Worm (Caenorhabditis elegans): ENCODE measurements around the gene D2023.3.
A peak's percentile ranks its signal among the peaks of the same experiment; 100 is the strongest.

Gene D2023.3

ce11 chrV:11836073-11836472 lies 24.3 kb upstream of the D2023.3 start, which contains the start of gene R13H4.2:
TSS of gene R13H4.2 (plus strand) at chrV:11836391.
- peak; percentile 18 for TF ChIP-seq nhr-129 (tag; optimal IDR thresholded peaks at IDR 0.05)
- no peak for TF ChIP-seq elt-3 (tag; optimal IDR thresholded peaks at IDR 0.05)
- TF ChIP-seq dmd-4 (tag; optimal IDR thresholded peaks at IDR 0.05), result no peak
- TF ChIP-seq sma-9 (GFP tag; optimal IDR thresholded peaks at IDR 0.05), result peak; percentile 15
- no peak for TF ChIP-seq sma-9 (tag; optimal IDR thresholded peaks at IDR 0.05)
- peak; percentile 36 for TF ChIP-seq F13H6.1 (tag; optimal IDR thresholded peaks at IDR 0.05)
- TF ChIP-seq lin-13 (GFP tag; optimal IDR thresholded peaks at IDR 0.05), result no peak
- peak in 1 of 2 experiments; percentile 22 for TF ChIP-seq lsy-2 (tag; optimal IDR thresholded peaks at IDR 0.05)

DNA sequence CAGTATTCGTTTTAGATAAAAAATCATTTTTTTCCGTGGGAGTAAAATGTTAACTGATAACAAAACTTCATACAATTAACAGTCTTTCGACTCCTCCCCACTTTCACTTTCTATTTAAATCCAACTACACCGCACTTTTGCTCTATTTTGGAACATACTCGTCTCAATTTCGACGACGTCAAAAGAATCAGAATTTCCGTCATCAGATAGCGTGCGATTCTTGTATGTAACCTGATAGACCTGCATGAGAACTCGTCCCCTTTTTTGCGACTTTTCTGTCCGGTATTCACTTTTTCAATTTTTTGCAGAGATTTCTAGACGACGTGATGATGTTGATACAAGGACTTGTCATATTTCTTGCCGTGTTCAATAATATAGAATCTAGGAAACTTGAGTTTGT lies 21.5 kb upstream of the D2023.3 start, which contains the start of gene pho-8:
TSS of gene pho-8 (plus strand) at position 301 of the 400 bp plus-strand sequence.
- TF ChIP-seq nhr-6 (tag; optimal IDR thresholded peaks at IDR 0.05), result no peak
- no peak for TF ChIP-seq ZK546.5 (tag; optimal IDR thresholded peaks at IDR 0.05)
- no peak for TF ChIP-seq ztf-4 (tag; optimal IDR thresholded peaks at IDR 0.05)
- no peak for TF ChIP-seq nhr-25 (tag; optimal IDR thresholded peaks at IDR 0.05)
- TF ChIP-seq aly-2 (tag; optimal IDR thresholded peaks at IDR 0.05), result no peak
- TF ChIP-seq ceh-16 (tag; optimal IDR thresholded peaks at IDR 0.05), result no peak
- no peak for TF ChIP-seq ztf-11 (tag; optimal IDR thresholded peaks at IDR 0.05)
- TF ChIP-seq nhr-12 (tag; optimal IDR thresholded peaks at IDR 0.05), result no peak
- no peak for TF ChIP-seq blmp-1 (tag; optimal IDR thresholded peaks at IDR 0.05; ENCODE audit: insufficient read depth)
- TF ChIP-seq unc-62 (GFP tag; optimal IDR thresholded peaks at IDR 0.05), result no peak
- TF ChIP-seq nhr-21 (tag; optimal IDR thresholded peaks at IDR 0.05), result no peak
- TF ChIP-seq sma-9 (GFP tag; optimal IDR thresholded peaks at IDR 0.05), result no peak
- no peak for TF ChIP-seq sma-9 (tag; optimal IDR thresholded peaks at IDR 0.05)
- no peak for TF ChIP-seq nhr-129 (tag; optimal IDR thresholded peaks at IDR 0.05)
- TF ChIP-seq fos-1 (tag; optimal IDR thresholded peaks at IDR 0.05), result no peak
- TF ChIP-seq sma-3 (GFP tag; optimal IDR thresholded peaks at IDR 0.05), result no peak

DNA sequence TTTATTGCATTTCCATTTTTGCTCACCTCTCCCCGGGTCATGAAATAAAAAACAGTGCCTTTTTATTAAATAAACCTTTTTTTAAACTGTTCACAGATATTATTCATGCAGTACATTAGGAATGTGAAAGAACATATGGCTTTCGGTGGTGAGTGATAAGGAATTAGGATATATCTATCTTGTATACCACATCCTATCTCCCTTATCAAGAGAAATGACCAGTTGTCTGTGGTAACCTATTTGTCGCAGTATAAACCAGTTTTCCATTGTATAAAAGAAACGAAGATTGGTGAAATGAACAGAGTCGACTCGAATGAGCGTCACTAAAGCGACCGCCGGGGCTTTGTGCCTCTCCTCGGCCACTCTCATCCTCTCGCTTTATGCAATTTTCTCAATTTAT lies 17.5 kb upstream of the D2023.3 start, which contains the start of gene col-158:
TSS of gene col-158 (plus strand) at position 301 of the 400 bp plus-strand sequence.
- TF ChIP-seq sma-9 (GFP tag; optimal IDR thresholded peaks at IDR 0.05), result no peak
- TF ChIP-seq sma-9 (tag; optimal IDR thresholded peaks at IDR 0.05), result no peak
- TF ChIP-seq nhr-10 (tag; optimal IDR thresholded peaks at IDR 0.05), result no peak

DNA sequence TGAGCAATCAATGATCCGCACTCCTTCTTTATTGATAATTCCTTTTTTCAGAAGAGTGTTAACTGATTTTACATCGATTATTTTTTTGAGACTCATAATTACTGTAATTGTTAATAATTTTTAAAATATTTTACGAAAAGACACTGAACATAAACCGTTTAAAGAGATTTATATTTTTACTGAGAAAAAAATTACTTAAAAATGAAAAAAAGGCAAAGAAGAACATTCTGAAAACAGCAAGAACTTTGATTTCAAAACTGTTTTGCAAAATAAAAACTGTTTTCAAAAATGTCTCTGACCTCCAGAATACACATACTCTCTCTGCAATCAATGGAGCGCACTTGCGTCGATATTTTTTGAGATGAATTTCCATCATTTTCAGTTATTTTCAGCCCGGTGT lies 15.1 kb upstream of the D2023.3 start, which contains the start of the genes mpst-1 and D2023.6:
TSS of gene mpst-1 (minus strand) at position 101 of the 400 bp plus-strand sequence.
TSS of gene D2023.6 (plus strand) at position 388 of the 400 bp plus-strand sequence.
- TF ChIP-seq C34F6.9 (tag; optimal IDR thresholded peaks at IDR 0.05), result peak; percentile 4
- no peak for TF ChIP-seq fos-1 (tag; optimal IDR thresholded peaks at IDR 0.05)
- no peak for TF ChIP-seq mab-5 (tag; optimal IDR thresholded peaks at IDR 0.05)
- TF ChIP-seq unc-55 (GFP tag; optimal IDR thresholded peaks at IDR 0.05), result no peak
- no peak for TF ChIP-seq nhr-23 (tag; optimal IDR thresholded peaks at IDR 0.05)
- TF ChIP-seq unc-39 (tag; optimal IDR thresholded peaks at IDR 0.05), result no peak
- TF ChIP-seq nhr-10 (tag; optimal IDR thresholded peaks at IDR 0.05), result no peak
- TF ChIP-seq elt-1 (tag; optimal IDR thresholded peaks at IDR 0.05), result no peak

- TF ChIP-seq fos-1 (tag; optimal IDR thresholded peaks at IDR 0.05) (peak; percentile 14), gmeb-1 (tag; optimal IDR thresholded peaks at IDR 0.05) (no peak), nhr-25 (tag; optimal IDR thresholded peaks at IDR 0.05) (no peak)
Observed at ce11 chrV:11825662-11826061, 13.8 kb upstream of the D2023.3 start, which contains the start of gene D2023.4. TSS of gene D2023.4 (minus strand) at chrV:11825762.

ce11 chrV:11823978-11824377 lies 12.2 kb upstream of the D2023.3 start:
- TF ChIP-seq alr-1 (tag; optimal IDR thresholded peaks at IDR 0.05) (no peak), nhr-129 (tag; optimal IDR thresholded peaks at IDR 0.05) (peak; percentile 98), fos-1 (tag; optimal IDR thresholded peaks at IDR 0.05) (peak; percentile 84), nhr-11 (tag; optimal IDR thresholded peaks at IDR 0.05) (no peak), sma-9 (GFP tag; optimal IDR thresholded peaks at IDR 0.05) (peak; percentile 96), sma-9 (tag; optimal IDR thresholded peaks at IDR 0.05) (no peak), lin-13 (GFP tag; optimal IDR thresholded peaks at IDR 0.05) (peak; percentile 61), mbf-1 (tag; optimal IDR thresholded peaks at IDR 0.05) (no peak), ceh-82 (tag; optimal IDR thresholded peaks at IDR 0.05) (no peak), nhr-237 (tag; optimal IDR thresholded peaks at IDR 0.05) (no peak), crh-2 (tag; optimal IDR thresholded peaks at IDR 0.05) (peak; percentile 96), snpc-4 (tag; optimal IDR thresholded peaks at IDR 0.05) (no peak), lin-39 (tag; optimal IDR thresholded peaks at IDR 0.05) (peak; percentile 34), nhr-6 (tag; optimal IDR thresholded peaks at IDR 0.05) (peak; percentile 86), elt-3 (tag; optimal IDR thresholded peaks at IDR 0.05) (no peak), unc-62 (GFP tag; optimal IDR thresholded peaks at IDR 0.05) (peak; percentile 39), lsy-2 (tag; optimal IDR thresholded peaks at IDR 0.05) (peak in 1 of 2 experiments; percentile 79), R02D3.7 (tag; optimal IDR thresholded peaks at IDR 0.05) (no peak), elt-1 (tag; optimal IDR thresholded peaks at IDR 0.05) (no peak), ZK546.5 (tag; optimal IDR thresholded peaks at IDR 0.05) (no peak), nhr-21 (tag; optimal IDR thresholded peaks at IDR 0.05) (peak; percentile 90), unc-55 (GFP tag; optimal IDR thresholded peaks at IDR 0.05) (no peak), Y55F3AM.14 (GFP tag; optimal IDR thresholded peaks at IDR 0.05) (no peak), gmeb-1 (tag; optimal IDR thresholded peaks at IDR 0.05) (peak; percentile 81), egl-27 (tag; optimal IDR thresholded peaks at IDR 0.05) (peak; percentile 27), nhr-12 (tag; optimal IDR thresholded peaks at IDR 0.05) (no peak), ztf-11 (tag; optimal IDR thresholded peaks at IDR 0.05) (no peak), sem-4 (tag; optimal IDR thresholded peaks at IDR 0.05) (peak; percentile 55), F13H6.1 (tag; optimal IDR thresholded peaks at IDR 0.05) (peak; percentile 93)

All from whole organism, L2 larva.